Fruit fly (Drosophila melanogaster) whole organism, prepupa: ENCODE measurements around the gene CG14107.

Source experiments
- CG6792 ChIP-seq: fragments of 200-800 bp; sonication (Bioruptor generic); optimal IDR thresholded peaks from 3 replicates; lab custom pipeline; 2016; ENCODE audit warnings: missing biosample characterization, missing genetic modification characterization
- CG8319 ChIP-seq: fragments of 200-800 bp; sonication (Bioruptor generic); optimal IDR thresholded peaks from 3 replicates; lab custom pipeline; 2016; ENCODE audit warnings: missing biosample characterization, missing genetic modification characterization
- Ets21C ChIP-seq: fragments of 200-800 bp; sonication (Bioruptor generic); optimal IDR thresholded peaks from 3 replicates; lab custom pipeline; 2016; ENCODE audit warnings: missing biosample characterization, missing genetic modification characterization
- Hr39 ChIP-seq: fragments of 200-800 bp; sonication (Bioruptor generic); optimal IDR thresholded peaks from 2 replicates; lab custom pipeline; 2016; ENCODE audit warnings: missing biosample characterization, missing genetic modification characterization
- OdsH ChIP-seq: fragments of 200-800 bp; sonication (Bioruptor generic); optimal IDR thresholded peaks from 3 replicates; lab custom pipeline; 2016; ENCODE audit warnings: missing biosample characterization, missing genetic modification characterization

- TF ChIP-seq Hr39 (no peak), Ets21C (GFP tag; lab: Kevin White, UChicago) (no peak), CG6792 (no peak), CG8319 (GFP tag; lab: Kevin White, UChicago) (no peak), OdsH (GFP tag; lab: Kevin White, UChicago) (no peak)
Observed at dm6 chr3L:13378202-13378601, 2.9 kb downstream of the CG14107 start, which contains the start of gene SNCF.
